Worm (Caenorhabditis elegans) whole organism, midembryonic: ENCODE data around the gene R07B7.12.

Experiments
- T22C8.4 ChIP-seq: fragments of 200-800 bp; sonication (Bioruptor generic); IDR thresholded peaks from 2 replicates; pipeline ENCODE4 v1.3.6; 2022; ENCODE audit warnings: missing genetic modification characterization, missing compliant biosample characterization
- flt-1 ChIP-seq: fragments of 200-800 bp; sonication (Bioruptor generic); IDR thresholded peaks from 2 replicates; pipeline ENCODE4 v1.3.6; 2022; ENCODE audit warnings: missing genetic modification characterization, missing compliant biosample characterization
- klf-2 ChIP-seq: fragments of 200-800 bp; sonication (Bioruptor generic); conservative IDR thresholded peaks from 2 replicates; pipeline ENCODE4 v1.3.6; 2022; ENCODE audit warnings: missing genetic modification reagents, missing genetic modification characterization, missing compliant biosample characterization
- med-1 ChIP-seq: sonication (generic microtip); optimal IDR thresholded peaks from 2 replicates; lab custom pipeline; 2017; ENCODE audit warnings: missing genetic modification characterization, mild to moderate bottlenecking, missing compliant biosample characterization, antibody characterized with exemption, missing genetic modification reagents; ENCODE audit not compliant: insufficient read depth
- tab-1 ChIP-seq: fragments of 200-800 bp; sonication (Bioruptor generic); IDR thresholded peaks from 2 replicates; pipeline ENCODE4 v1.3.6; 2022; ENCODE audit warnings: missing genetic modification characterization, missing compliant biosample characterization
- ztf-23 ChIP-seq: fragments of 200-800 bp; sonication (Bioruptor generic); IDR thresholded peaks from 2 replicates; pipeline ENCODE4 v1.3.6; 2022; ENCODE audit warnings: missing genetic modification reagents, missing genetic modification characterization, missing compliant biosample characterization
- ztf-29 ChIP-seq: fragments of 200-800 bp; sonication (Bioruptor generic); IDR thresholded peaks from 2 replicates; pipeline ENCODE4 v1.3.6; 2022; ENCODE audit warnings: missing genetic modification reagents, missing genetic modification characterization, missing compliant biosample characterization

DNA sequence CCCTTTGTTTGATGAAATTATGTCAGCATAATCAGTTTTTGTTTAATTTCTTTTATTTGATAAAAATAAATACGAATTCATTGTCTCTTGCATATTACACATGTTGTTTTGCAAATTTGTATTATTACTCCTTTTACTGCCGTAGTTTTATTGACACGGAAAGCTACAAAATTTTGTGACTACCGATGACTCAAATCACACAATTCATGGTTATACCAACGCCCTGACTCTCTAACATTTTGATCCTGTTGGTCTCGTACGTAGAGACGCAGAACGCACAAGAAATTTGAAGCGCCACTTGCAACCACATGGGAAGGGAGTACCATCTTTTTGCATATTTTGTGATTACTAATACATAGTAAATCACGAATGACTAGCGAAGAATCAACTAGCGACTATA is 7.0 kb downstream of the R07B7.12 start, which contains the start of gene nhr-207:
- no peak for TF ChIP-seq klf-2 (GFP tag; lab: Robert Waterston, UW)
- no peak for TF ChIP-seq ztf-23
- no peak for TF ChIP-seq ztf-29 (GFP tag; lab: Robert Waterston, UW)
- no peak for TF ChIP-seq med-1 (GFP tag; lab: Kevin White, UChicago)
- no peak for TF ChIP-seq tab-1 (GFP tag; lab: Robert Waterston, UW)
- no peak for TF ChIP-seq T22C8.4 (GFP tag; lab: Robert Waterston, UW)
- no peak for TF ChIP-seq flt-1 (GFP tag; lab: Robert Waterston, UW)
